Worm (Caenorhabditis elegans): ENCODE measurements around the gene Y37H2A.14.
A peak's percentile ranks its signal among the peaks of the same experiment; 100 is the strongest.

Gene Y37H2A.14

ce11 chrV:18168266-18168665 lies 24.7 kb downstream of the Y37H2A.14 start, which contains the start of gene C14A6.7:
C14A6.7 (minus strand) TSS chrV:18168366.
- TF ChIP-seq ces-1 (GFP tag; optimal IDR thresholded peaks at IDR 0.05) (no peak), mab-5 (tag; optimal IDR thresholded peaks at IDR 0.05) (no peak)

- TF ChIP-seq bed-3 (GFP tag; optimal IDR thresholded peaks at IDR 0.05) = no peak
- TF ChIP-seq mep-1 (tag; optimal IDR thresholded peaks at IDR 0.05) = no peak
- no peak for TF ChIP-seq ceh-83 (GFP tag; optimal IDR thresholded peaks at IDR 0.05)
- TF ChIP-seq blmp-1 (tag; optimal IDR thresholded peaks at IDR 0.05) = no peak
- TF ChIP-seq mls-2 (tag; optimal IDR thresholded peaks at IDR 0.05) = no peak
- TF ChIP-seq ztf-11 (tag; optimal IDR thresholded peaks at IDR 0.05) = no peak
- TF ChIP-seq elt-1 (tag; optimal IDR thresholded peaks at IDR 0.05; ENCODE audit: borderline replicate concordance, insufficient read depth) = no peak
- no peak for TF ChIP-seq mab-5 (tag; optimal IDR thresholded peaks at IDR 0.05)
- TF ChIP-seq lin-13 (tag; optimal IDR thresholded peaks at IDR 0.05) = no peak
- TF ChIP-seq nhr-2 (tag; optimal IDR thresholded peaks at IDR 0.05) = no peak
- TF ChIP-seq pha-4 (tag; optimal IDR thresholded peaks at IDR 0.05) = no peak
- no peak for TF ChIP-seq tbx-8 (GFP tag; optimal IDR thresholded peaks at IDR 0.05)
Measured at ce11 chrV:18171568-18171967, 28.0 kb downstream of the Y37H2A.14 start, which contains the start of gene C14A6.8. C14A6.8 (minus strand) TSS chrV:18171668.

ce11 chrV:18178659-18179058 lies 35.1 kb downstream of the Y37H2A.14 start, which contains the start of gene C31G12.4:
C31G12.4 (minus strand) TSS chrV:18178759.
- no peak for TF ChIP-seq pha-4 (tag; optimal IDR thresholded peaks at IDR 0.05)
- TF ChIP-seq sem-2 (GFP tag; optimal IDR thresholded peaks at IDR 0.05) = no peak
- TF ChIP-seq hlh-1 (tag; optimal IDR thresholded peaks at IDR 0.05) = no peak
- no peak for TF ChIP-seq mep-1 (tag; optimal IDR thresholded peaks at IDR 0.05)
- TF ChIP-seq flh-1 (GFP tag; optimal IDR thresholded peaks at IDR 0.05) = no peak
- no peak for TF ChIP-seq lsy-2 (tag; optimal IDR thresholded peaks at IDR 0.05)
- TF ChIP-seq unc-39 (tag; optimal IDR thresholded peaks at IDR 0.05) = no peak
- no peak for TF ChIP-seq nhr-2 (tag; optimal IDR thresholded peaks at IDR 0.05)
- no peak for TF ChIP-seq elt-3 (tag; optimal IDR thresholded peaks at IDR 0.05)
- no peak for TF ChIP-seq nhr-76 (tag; optimal IDR thresholded peaks at IDR 0.05)
- no peak for TF ChIP-seq sptf-1 (tag; optimal IDR thresholded peaks at IDR 0.05)
- no peak for TF ChIP-seq ham-2 (GFP tag; optimal IDR thresholded peaks at IDR 0.05)
- no peak for TF ChIP-seq bed-3 (GFP tag; optimal IDR thresholded peaks at IDR 0.05)
- no peak for TF ChIP-seq ceh-43 (GFP tag; optimal IDR thresholded peaks at IDR 0.05)
- TF ChIP-seq ceh-83 (GFP tag; optimal IDR thresholded peaks at IDR 0.05) = no peak
- TF ChIP-seq nhr-12 (tag; optimal IDR thresholded peaks at IDR 0.05) = no peak

- TF ChIP-seq bed-3 (GFP tag; optimal IDR thresholded peaks at IDR 0.05) (no peak), ceh-39 (tag; optimal IDR thresholded peaks at IDR 0.05) (peak; percentile 16)
Measured at ce11 chrV:18179663-18180062, 36.1 kb downstream of the Y37H2A.14 start, which contains the start of gene C31G12.1. C31G12.1 (plus strand) TSS chrV:18179963.

- no peak for TF ChIP-seq zip-8 (tag; optimal IDR thresholded peaks at IDR 0.05)
- no peak for TF ChIP-seq lsy-2 (tag; optimal IDR thresholded peaks at IDR 0.05)
- no peak for TF ChIP-seq cnd-1 (tag; optimal IDR thresholded peaks at IDR 0.05)
- TF ChIP-seq unc-39 (tag; optimal IDR thresholded peaks at IDR 0.05) = no peak
- TF ChIP-seq mep-1 (tag; optimal IDR thresholded peaks at IDR 0.05) = no peak
- no peak for TF ChIP-seq M03D4.4 (tag; optimal IDR thresholded peaks at IDR 0.05)
- TF ChIP-seq snpc-4 (tag; optimal IDR thresholded peaks at IDR 0.05) = no peak
- no peak for TF ChIP-seq ceh-83 (GFP tag; optimal IDR thresholded peaks at IDR 0.05)
- no peak for TF ChIP-seq nhr-12 (tag; optimal IDR thresholded peaks at IDR 0.05)
- TF ChIP-seq flh-1 (GFP tag; optimal IDR thresholded peaks at IDR 0.05) = no peak
- TF ChIP-seq lin-32 (GFP tag; optimal IDR thresholded peaks at IDR 0.05) = no peak
Measured at ce11 chrV:18184910-18185309, 41.4 kb downstream of the Y37H2A.14 start, which contains the start of gene C31G12.3. C31G12.3 (plus strand) TSS chrV:18185210.

- no peak for TF ChIP-seq zip-8 (tag; optimal IDR thresholded peaks at IDR 0.05)
- TF ChIP-seq mls-2 (tag; optimal IDR thresholded peaks at IDR 0.05) = no peak
- no peak for TF ChIP-seq hlh-1 (tag; optimal IDR thresholded peaks at IDR 0.05)
- TF ChIP-seq pha-4 (tag; optimal IDR thresholded peaks at IDR 0.05) = no peak
- TF ChIP-seq sptf-1 (tag; optimal IDR thresholded peaks at IDR 0.05) = no peak
- TF ChIP-seq nhr-2 (tag; optimal IDR thresholded peaks at IDR 0.05) = no peak
- TF ChIP-seq cnd-1 (tag; optimal IDR thresholded peaks at IDR 0.05) = no peak
- TF ChIP-seq flh-1 (GFP tag; optimal IDR thresholded peaks at IDR 0.05) = no peak
- TF ChIP-seq ceh-43 (GFP tag; optimal IDR thresholded peaks at IDR 0.05) = no peak
- TF ChIP-seq lsy-2 (tag; optimal IDR thresholded peaks at IDR 0.05) = no peak
- no peak for TF ChIP-seq snpc-4 (tag; optimal IDR thresholded peaks at IDR 0.05)
- TF ChIP-seq lin-13 (tag; optimal IDR thresholded peaks at IDR 0.05) = no peak
- no peak for TF ChIP-seq mab-5 (tag; optimal IDR thresholded peaks at IDR 0.05)
Measured at ce11 chrV:18188328-18188727, 44.8 kb downstream of the Y37H2A.14 start, which contains the start of gene clec-245. clec-245 (minus strand) TSS chrV:18188428.
